Worm (Caenorhabditis elegans): ENCODE measurements around the gene T25D3.3.

The T25D3.3 gene

DNA sequence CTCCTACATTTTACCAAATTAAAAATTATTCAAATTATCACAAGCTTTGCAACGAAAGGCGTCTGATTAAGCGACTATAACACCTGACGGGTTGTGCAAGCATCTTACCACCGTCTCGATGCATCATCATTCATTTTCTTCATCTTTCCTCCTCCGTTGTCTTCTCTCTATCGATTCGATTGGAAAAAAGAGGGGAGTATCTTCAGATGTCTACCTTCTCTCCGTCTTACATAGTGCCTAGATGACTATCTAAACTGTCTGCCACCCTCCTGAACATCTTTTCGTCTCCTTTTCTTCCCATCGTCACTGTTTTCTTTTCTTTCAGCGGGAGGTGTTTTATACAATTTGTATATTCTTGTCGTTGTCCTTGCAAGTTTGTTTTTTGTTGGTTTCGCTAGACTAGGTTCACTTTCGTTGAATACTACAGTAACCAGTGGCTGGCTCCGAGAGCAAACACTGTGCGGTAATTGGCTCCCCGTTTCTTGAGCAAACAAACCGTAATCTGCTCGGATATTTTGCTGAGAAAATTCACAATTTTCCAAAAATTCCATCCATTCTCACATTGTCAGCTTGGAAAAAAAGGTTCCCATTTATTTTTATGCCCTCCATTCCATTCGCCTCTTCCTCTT, 7.0 kb downstream of the T25D3.3 start:
- TF ChIP-seq ceh-83 (GFP tag; optimal IDR thresholded peaks at IDR 0.05) = no peak
- TF ChIP-seq zip-8 (tag; optimal IDR thresholded peaks at IDR 0.05) = no peak
- TF ChIP-seq M03D4.4 (tag; optimal IDR thresholded peaks at IDR 0.05) = no peak
- TF ChIP-seq ceh-39 (tag; optimal IDR thresholded peaks at IDR 0.05) = peak; percentile 89
- no peak for TF ChIP-seq snpc-4 (tag; optimal IDR thresholded peaks at IDR 0.05)
- TF ChIP-seq ham-2 (GFP tag; optimal IDR thresholded peaks at IDR 0.05) = no peak
- no peak for TF ChIP-seq lin-13 (tag; optimal IDR thresholded peaks at IDR 0.05)
- TF ChIP-seq ceh-43 (GFP tag; optimal IDR thresholded peaks at IDR 0.05) = no peak
- no peak for TF ChIP-seq nhr-76 (tag; optimal IDR thresholded peaks at IDR 0.05)
- no peak for TF ChIP-seq mep-1 (tag; optimal IDR thresholded peaks at IDR 0.05)
- TF ChIP-seq unc-62 (GFP tag; optimal IDR thresholded peaks at IDR 0.05) = peak; percentile 51
- peak; percentile 68 for TF ChIP-seq hlh-1 (tag; optimal IDR thresholded peaks at IDR 0.05)
- no peak for TF ChIP-seq ztf-11 (tag; optimal IDR thresholded peaks at IDR 0.05)
- TF ChIP-seq ces-1 (GFP tag; optimal IDR thresholded peaks at IDR 0.05) = no peak
- TF ChIP-seq lin-32 (GFP tag; optimal IDR thresholded peaks at IDR 0.05) = no peak
- peak; percentile 26 for TF ChIP-seq pha-4 (tag; optimal IDR thresholded peaks at IDR 0.05)
- no peak for TF ChIP-seq cnd-1 (tag; optimal IDR thresholded peaks at IDR 0.05)
- peak; percentile 54 for TF ChIP-seq lsy-2 (tag; optimal IDR thresholded peaks at IDR 0.05)
- no peak for TF ChIP-seq drap-1 (GFP tag; optimal IDR thresholded peaks at IDR 0.05)
- no peak for TF ChIP-seq sptf-1 (tag; optimal IDR thresholded peaks at IDR 0.05)
- TF ChIP-seq bed-3 (GFP tag; optimal IDR thresholded peaks at IDR 0.05) = no peak
- TF ChIP-seq elt-3 (tag; optimal IDR thresholded peaks at IDR 0.05) = no peak
- no peak for TF ChIP-seq mab-5 (tag; optimal IDR thresholded peaks at IDR 0.05)
- no peak for TF ChIP-seq nhr-237 (tag; optimal IDR thresholded peaks at IDR 0.05)
- peak; percentile 10 for TF ChIP-seq unc-120 (tag; optimal IDR thresholded peaks at IDR 0.05; ENCODE audit: poor library complexity, severe bottlenecking)
- no peak for TF ChIP-seq sem-2 (GFP tag; optimal IDR thresholded peaks at IDR 0.05)
- no peak for TF ChIP-seq unc-39 (tag; optimal IDR thresholded peaks at IDR 0.05)
- TF ChIP-seq flh-1 (GFP tag; optimal IDR thresholded peaks at IDR 0.05) = no peak
- no peak for TF ChIP-seq nhr-2 (tag; optimal IDR thresholded peaks at IDR 0.05)

DNA sequence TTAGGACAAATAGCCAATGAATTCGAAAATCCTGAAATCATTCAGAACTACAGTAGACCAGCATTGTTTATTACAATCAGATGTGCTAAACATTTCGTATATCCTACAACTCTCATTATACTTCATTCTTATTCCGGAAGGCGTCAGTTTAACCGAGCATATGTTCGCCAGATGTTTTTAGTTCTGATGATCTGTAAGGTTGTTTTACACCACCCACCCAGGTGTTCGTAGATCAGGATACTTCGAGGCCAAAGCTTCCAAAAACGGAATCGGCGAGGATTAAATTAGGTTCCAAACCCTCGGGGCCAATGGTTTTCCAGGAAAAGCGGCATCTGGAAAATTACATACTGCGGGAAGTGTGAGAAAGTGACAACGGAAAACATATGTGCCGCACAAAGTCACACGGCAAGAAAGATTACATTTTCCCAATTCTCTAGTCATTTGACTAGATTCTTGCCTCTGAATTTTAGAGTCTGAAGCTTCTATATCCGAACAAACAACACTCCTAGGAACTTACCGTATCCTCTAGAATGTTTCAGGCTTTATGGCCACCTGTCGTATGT, 8.3 kb downstream of the T25D3.3 start:
- no peak for TF ChIP-seq sem-2 (GFP tag; optimal IDR thresholded peaks at IDR 0.05)
- TF ChIP-seq mep-1 (tag; optimal IDR thresholded peaks at IDR 0.05) = no peak
- peak; percentile 64 for TF ChIP-seq hlh-1 (tag; optimal IDR thresholded peaks at IDR 0.05)
- TF ChIP-seq lin-32 (GFP tag; optimal IDR thresholded peaks at IDR 0.05) = peak; percentile 52

DNA sequence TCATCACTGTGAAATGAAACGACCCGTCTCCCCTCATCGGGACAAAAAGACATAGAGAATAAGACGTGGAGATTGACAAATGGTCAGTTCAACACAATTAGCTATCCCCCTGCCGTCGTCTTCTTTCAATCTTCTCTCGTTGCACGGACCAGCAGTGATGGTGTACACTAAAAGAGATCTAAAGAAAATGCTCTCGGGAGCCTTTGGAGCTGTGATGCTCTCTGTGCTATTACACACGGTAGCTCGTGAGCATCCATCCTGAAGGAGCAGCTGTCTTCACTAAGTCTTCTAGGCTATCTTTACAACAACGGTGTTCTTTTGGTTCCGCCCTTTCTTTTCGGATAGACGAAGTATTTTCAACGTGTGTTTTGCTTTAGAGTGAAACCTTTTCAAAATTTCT, 8.9 kb downstream of the T25D3.3 start:
- no peak for TF ChIP-seq flh-1 (GFP tag; optimal IDR thresholded peaks at IDR 0.05)
- peak; percentile 80 for TF ChIP-seq unc-120 (tag; optimal IDR thresholded peaks at IDR 0.05; ENCODE audit: poor library complexity, severe bottlenecking)
- no peak for TF ChIP-seq nhr-2 (tag; optimal IDR thresholded peaks at IDR 0.05)
- no peak for TF ChIP-seq unc-39 (tag; optimal IDR thresholded peaks at IDR 0.05)
- no peak for TF ChIP-seq ceh-39 (tag; optimal IDR thresholded peaks at IDR 0.05)
- no peak for TF ChIP-seq pha-4 (tag; optimal IDR thresholded peaks at IDR 0.05)
- TF ChIP-seq mab-5 (tag; optimal IDR thresholded peaks at IDR 0.05) = no peak
- TF ChIP-seq nhr-237 (tag; optimal IDR thresholded peaks at IDR 0.05) = no peak
- TF ChIP-seq blmp-1 (tag; optimal IDR thresholded peaks at IDR 0.05) = no peak
- no peak for TF ChIP-seq bed-3 (GFP tag; optimal IDR thresholded peaks at IDR 0.05)
- TF ChIP-seq sptf-1 (tag; optimal IDR thresholded peaks at IDR 0.05) = no peak
- peak; percentile 29 for TF ChIP-seq ces-1 (GFP tag; optimal IDR thresholded peaks at IDR 0.05)
- no peak for TF ChIP-seq mls-2 (tag; optimal IDR thresholded peaks at IDR 0.05)
- no peak for TF ChIP-seq lin-13 (tag; optimal IDR thresholded peaks at IDR 0.05)
- TF ChIP-seq snpc-4 (tag; optimal IDR thresholded peaks at IDR 0.05) = no peak
- peak; percentile 74 for TF ChIP-seq unc-62 (GFP tag; optimal IDR thresholded peaks at IDR 0.05)
- no peak for TF ChIP-seq lsy-2 (tag; optimal IDR thresholded peaks at IDR 0.05)
- no peak for TF ChIP-seq ceh-43 (GFP tag; optimal IDR thresholded peaks at IDR 0.05)
- TF ChIP-seq hlh-1 (tag; optimal IDR thresholded peaks at IDR 0.05) = peak; percentile 99
- no peak for TF ChIP-seq drap-1 (GFP tag; optimal IDR thresholded peaks at IDR 0.05)
- TF ChIP-seq cnd-1 (tag; optimal IDR thresholded peaks at IDR 0.05) = no peak

DNA sequence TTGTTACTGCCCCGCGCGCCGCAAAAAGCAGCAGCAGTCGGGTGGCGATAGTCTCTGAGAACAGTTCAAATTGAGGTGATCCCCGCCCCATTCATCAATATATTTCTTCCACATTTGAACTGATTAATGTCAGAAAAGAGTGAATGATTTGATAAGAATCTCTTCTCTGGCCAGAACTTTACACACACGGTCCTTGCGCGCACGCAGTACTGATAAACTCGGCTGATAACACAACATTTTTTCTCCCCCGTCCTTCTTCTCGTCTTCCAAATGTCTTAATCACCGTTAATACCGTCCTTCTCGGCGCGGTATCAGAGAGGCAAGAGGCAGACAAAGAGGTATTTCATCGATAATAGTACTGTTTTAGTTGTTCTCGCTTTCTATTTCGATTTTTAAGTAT, 9.8 kb downstream of the T25D3.3 start, which contains the start of gene etr-1:
TSS of gene etr-1 (plus strand) at position 193 of the 400 bp plus-strand sequence.
- TF ChIP-seq elt-1 (tag; optimal IDR thresholded peaks at IDR 0.05; ENCODE audit: borderline replicate concordance, insufficient read depth) = peak; percentile 2
- TF ChIP-seq nhr-28 (tag; optimal IDR thresholded peaks at IDR 0.05) = no peak
- no peak for TF ChIP-seq hlh-1 (tag; optimal IDR thresholded peaks at IDR 0.05)
- no peak for TF ChIP-seq lin-32 (GFP tag; optimal IDR thresholded peaks at IDR 0.05)
- TF ChIP-seq ceh-83 (GFP tag; optimal IDR thresholded peaks at IDR 0.05) = no peak
- TF ChIP-seq mep-1 (tag; optimal IDR thresholded peaks at IDR 0.05) = no peak
- TF ChIP-seq cnd-1 (tag; optimal IDR thresholded peaks at IDR 0.05) = no peak
- TF ChIP-seq snpc-4 (tag; optimal IDR thresholded peaks at IDR 0.05) = no peak

Measured in whole organism, mixed stage, embryonic.